Worm (Caenorhabditis elegans) whole organism, L1 larva: Measurements from ENCODE around the gene dars-2.
"Not testable (repeated sequence)": the region's sequence is repeated elsewhere in the genome, so short reads cannot be mapped to it uniquely, and the experiment has no call there.

Experiments
- C04F5.9 ChIP-seq: sonication (generic microtip); optimal IDR thresholded peaks from 2 replicates; lab custom pipeline; 2016; ENCODE audit warnings: missing genetic modification characterization, missing compliant biosample characterization
- C34B4.2 ChIP-seq: sonication (generic microtip); optimal IDR thresholded peaks from 2 replicates; lab custom pipeline; 2017; ENCODE audit warnings: mild to moderate bottlenecking, missing genetic modification characterization, missing compliant biosample characterization
- F16B12.6 ChIP-seq: fragments of 150-350 bp; optimal IDR thresholded peaks from 2 replicates; lab custom pipeline; 2014; ENCODE audit warnings: missing biosample characterization, missing genetic modification characterization
- Y116A8C.19 ChIP-seq: sonication (generic microtip); optimal IDR thresholded peaks from 2 replicates; lab custom pipeline; 2016; ENCODE audit warnings: missing compliant biosample characterization, missing genetic modification characterization, borderline replicate concordance
- aha-1 ChIP-seq: fragments of 150-350 bp; optimal IDR thresholded peaks from 2 replicates; lab custom pipeline; 2014; ENCODE audit warnings: missing biosample characterization, missing genetic modification characterization
- alr-1 ChIP-seq: fragments of 200-800 bp; sonication (Bioruptor generic); optimal IDR thresholded peaks from 2 replicates; lab custom pipeline; 2018; ENCODE audit warnings: borderline replicate concordance, mild to moderate bottlenecking, missing genetic modification characterization, missing compliant biosample characterization
- aly-2 ChIP-seq: fragments of 150-350 bp; optimal IDR thresholded peaks from 2 replicates; lab custom pipeline; 2014; ENCODE audit warnings: missing biosample characterization, missing genetic modification characterization
- ama-1 ChIP-seq: fragments of 150-350 bp; optimal IDR thresholded peaks from 2 replicates; lab custom pipeline; 2014
- ceh-63 ChIP-seq: fragments of 200-800 bp; sonication (Bioruptor generic); optimal IDR thresholded peaks from 2 replicates; lab custom pipeline; 2018; ENCODE audit warnings: mild to moderate bottlenecking, missing genetic modification characterization, missing compliant biosample characterization
- ceh-82 ChIP-seq, 3 experiments: fragments of 150-350 bp in 1 of 3; sonication (generic microtip) in 2 of 3; optimal IDR thresholded peaks; 2 replicates each; lab custom pipeline; 2014 to 2017; ENCODE audit warnings: missing biosample characterization in 3 of 3, missing genetic modification characterization in 3 of 3
- ces-1 ChIP-seq: fragments of 150-350 bp; optimal IDR thresholded peaks from 2 replicates; lab custom pipeline; 2014; ENCODE audit warnings: missing biosample characterization, missing genetic modification reagents, missing genetic modification characterization
- efl-1 ChIP-seq, 4 experiments: fragments of 150-350 bp; optimal IDR thresholded peaks in 3 of 4; peaks in 1 of 4; 1 replicate in 1 of 4; 2 replicates in 3 of 4; lab custom pipeline; 2014; ENCODE audit warnings: missing biosample characterization in 2 of 4, missing genetic modification characterization in 2 of 4, missing genetic modification reagents in 2 of 4
- egl-27 ChIP-seq, 2 experiments: fragments of 150-350 bp in 1 of 2; sonication (generic microtip); optimal IDR thresholded peaks; 3 replicates each; lab custom pipeline; 2017 to 2018; ENCODE audit warnings: missing biosample characterization in 2 of 2, missing genetic modification characterization in 2 of 2, missing genetic modification reagents in 2 of 2
- elt-3 ChIP-seq, 6 experiments: fragments of 150-350 bp in 1 of 6; sonication (generic microtip); optimal IDR thresholded peaks; 2 replicates each; lab custom pipeline; 2017 to 2018; ENCODE audit warnings: missing biosample characterization in 6 of 6, missing genetic modification characterization in 6 of 6, inconsistent platforms in 1 of 6
- ets-5 ChIP-seq: fragments of 200-800 bp; sonication (Bioruptor generic); IDR thresholded peaks from 2 replicates; pipeline ENCODE4 v1.3.6; 2022; ENCODE audit warnings: missing genetic modification characterization, missing compliant biosample characterization
- fkh-10 ChIP-seq: sonication (generic microtip); optimal IDR thresholded peaks from 2 replicates; lab custom pipeline; 2017; ENCODE audit warnings: missing biosample characterization, missing genetic modification reagents, missing genetic modification characterization
- fkh-4 ChIP-seq: sonication (generic microtip); optimal IDR thresholded peaks from 2 replicates; lab custom pipeline; 2016; ENCODE audit warnings: missing compliant biosample characterization, missing genetic modification characterization, borderline replicate concordance
- fkh-8 ChIP-seq: sonication (generic microtip); optimal IDR thresholded peaks from 2 replicates; lab custom pipeline; 2016; ENCODE audit warnings: mild to moderate bottlenecking, missing genetic modification characterization, missing compliant biosample characterization
- hpl-2 ChIP-seq: fragments of 150-350 bp; optimal IDR thresholded peaks from 2 replicates; lab custom pipeline; 2014; ENCODE audit warnings: missing biosample characterization, missing genetic modification reagents, missing genetic modification characterization
- irx-1 ChIP-seq: sonication (generic microtip); optimal IDR thresholded peaks from 2 replicates; lab custom pipeline; 2016; ENCODE audit warnings: missing genetic modification characterization, missing compliant biosample characterization
- lin-13 ChIP-seq: fragments of 150-350 bp; optimal IDR thresholded peaks from 2 replicates; lab custom pipeline; 2014; ENCODE audit warnings: missing biosample characterization, missing genetic modification reagents, missing genetic modification characterization
- lin-14 ChIP-seq: fragments of 200-800 bp; sonication (Bioruptor generic); optimal IDR thresholded peaks from 2 replicates; lab custom pipeline; 2018; ENCODE audit warnings: mild to moderate bottlenecking, missing genetic modification characterization, moderate library complexity, missing compliant biosample characterization
- lin-15B ChIP-seq: fragments of 150-350 bp; sonication (generic microtip); optimal IDR thresholded peaks from 3 replicates; lab custom pipeline; 2014; ENCODE audit warnings: missing biosample characterization, missing genetic modification characterization
- lin-35 ChIP-seq, 2 experiments: fragments of 150-350 bp; optimal IDR thresholded peaks; 2 replicates each; lab custom pipeline; 2014; ENCODE audit warnings: missing biosample characterization in 2 of 2, missing genetic modification characterization in 2 of 2, missing genetic modification reagents in 2 of 2
- lin-39 ChIP-seq: fragments of 150-350 bp; optimal IDR thresholded peaks from 2 replicates; lab custom pipeline; 2014; ENCODE audit warnings: missing biosample characterization, missing genetic modification reagents, missing genetic modification characterization
- lsy-2 ChIP-seq, 2 experiments: fragments of 150-350 bp; optimal IDR thresholded peaks; 2 replicates each; lab custom pipeline; 2014; ENCODE audit warnings: missing biosample characterization in 2 of 2, missing genetic modification characterization in 2 of 2
- nhr-12 ChIP-seq: sonication (generic microtip); optimal IDR thresholded peaks from 2 replicates; lab custom pipeline; 2017; ENCODE audit warnings: missing biosample characterization, missing genetic modification characterization
- nhr-20 ChIP-seq: sonication (generic microtip); optimal IDR thresholded peaks from 2 replicates; lab custom pipeline; 2016; ENCODE audit warnings: mild to moderate bottlenecking, missing genetic modification characterization, missing compliant biosample characterization
- nhr-47 ChIP-seq: sonication (generic microtip); optimal IDR thresholded peaks from 2 replicates; lab custom pipeline; 2016; ENCODE audit warnings: mild to moderate bottlenecking, missing genetic modification characterization, moderate library complexity, missing compliant biosample characterization
- nhr-71 ChIP-seq: sonication (generic microtip); optimal IDR thresholded peaks from 2 replicates; lab custom pipeline; 2016; ENCODE audit warnings: mild to moderate bottlenecking, missing genetic modification characterization, moderate library complexity, missing compliant biosample characterization
- nhr-76 ChIP-seq: sonication (generic microtip); optimal IDR thresholded peaks from 2 replicates; lab custom pipeline; 2017; ENCODE audit warnings: missing biosample characterization, missing genetic modification characterization
- nhr-84 ChIP-seq: sonication (generic microtip); optimal IDR thresholded peaks from 2 replicates; lab custom pipeline; 2017; ENCODE audit warnings: missing biosample characterization, missing genetic modification characterization
- nhr-90 ChIP-seq: sonication (generic microtip); optimal IDR thresholded peaks from 2 replicates; lab custom pipeline; 2016; ENCODE audit warnings: mild to moderate bottlenecking, missing genetic modification characterization, missing compliant biosample characterization; ENCODE audit not compliant: poor library complexity
- pax-3 ChIP-seq: fragments of 200-800 bp; sonication (Bioruptor generic); optimal IDR thresholded peaks from 2 replicates; lab custom pipeline; 2018; ENCODE audit warnings: mild to moderate bottlenecking, missing genetic modification characterization, moderate library complexity, missing compliant biosample characterization
- pqm-1 ChIP-seq: sonication (generic microtip); optimal IDR thresholded peaks from 3 replicates; lab custom pipeline; 2017; ENCODE audit warnings: missing biosample characterization, missing genetic modification characterization
- rnt-1 ChIP-seq: sonication (generic microtip); optimal IDR thresholded peaks from 2 replicates; lab custom pipeline; 2016; ENCODE audit warnings: mild to moderate bottlenecking, missing genetic modification characterization, moderate library complexity, missing compliant biosample characterization
- skn-1 ChIP-seq: fragments of 150-350 bp; optimal IDR thresholded peaks from 2 replicates; lab custom pipeline; 2014; ENCODE audit warnings: missing biosample characterization, missing genetic modification characterization
- sox-4 ChIP-seq: sonication (generic microtip); optimal IDR thresholded peaks from 2 replicates; lab custom pipeline; 2016; ENCODE audit warnings: missing genetic modification characterization, missing compliant biosample characterization
- sptf-1 ChIP-seq: fragments of 150-350 bp; optimal IDR thresholded peaks from 2 replicates; lab custom pipeline; 2014; ENCODE audit warnings: missing biosample characterization, missing genetic modification characterization
- sup-37 ChIP-seq: fragments of 200-800 bp; sonication (Bioruptor generic); optimal IDR thresholded peaks from 2 replicates; lab custom pipeline; 2018; ENCODE audit warnings: mild to moderate bottlenecking, missing genetic modification characterization, missing compliant biosample characterization
- tlp-1 ChIP-seq: fragments of 150-350 bp; optimal IDR thresholded peaks from 2 replicates; lab custom pipeline; 2014; ENCODE audit warnings: missing biosample characterization, missing genetic modification characterization
- unc-130 ChIP-seq: fragments of 150-350 bp; optimal IDR thresholded peaks from 2 replicates; lab custom pipeline; 2017; ENCODE audit warnings: missing biosample characterization, missing genetic modification characterization, inconsistent platforms
- unc-30 ChIP-seq: sonication (generic microtip); optimal IDR thresholded peaks from 2 replicates; lab custom pipeline; 2017; ENCODE audit warnings: missing biosample characterization, missing genetic modification characterization
- unc-62 ChIP-seq: fragments of 150-350 bp; optimal IDR thresholded peaks from 2 replicates; lab custom pipeline; 2014; ENCODE audit warnings: missing biosample characterization, missing genetic modification reagents, missing genetic modification characterization
- unc-86 ChIP-seq: sonication (generic microtip); optimal IDR thresholded peaks from 2 replicates; lab custom pipeline; 2016; ENCODE audit warnings: missing genetic modification characterization, missing compliant biosample characterization
- unc-98 ChIP-seq: fragments of 200-800 bp; sonication (Bioruptor generic); IDR thresholded peaks from 2 replicates; pipeline ENCODE4 v1.3.6; 2022; ENCODE audit warnings: missing genetic modification characterization, missing compliant biosample characterization
- zag-1 ChIP-seq: fragments of 150-350 bp; optimal IDR thresholded peaks from 2 replicates; lab custom pipeline; 2014; ENCODE audit warnings: missing biosample characterization, missing genetic modification characterization
- ztf-11 ChIP-seq, 2 experiments: sonication (generic microtip); optimal IDR thresholded peaks; 2 replicates each; lab custom pipeline; 2016 to 2017; ENCODE audit warnings: missing genetic modification characterization in 2 of 2, missing biosample characterization in 1 of 2, missing compliant biosample characterization in 1 of 2

dars-2 gene

DNA sequence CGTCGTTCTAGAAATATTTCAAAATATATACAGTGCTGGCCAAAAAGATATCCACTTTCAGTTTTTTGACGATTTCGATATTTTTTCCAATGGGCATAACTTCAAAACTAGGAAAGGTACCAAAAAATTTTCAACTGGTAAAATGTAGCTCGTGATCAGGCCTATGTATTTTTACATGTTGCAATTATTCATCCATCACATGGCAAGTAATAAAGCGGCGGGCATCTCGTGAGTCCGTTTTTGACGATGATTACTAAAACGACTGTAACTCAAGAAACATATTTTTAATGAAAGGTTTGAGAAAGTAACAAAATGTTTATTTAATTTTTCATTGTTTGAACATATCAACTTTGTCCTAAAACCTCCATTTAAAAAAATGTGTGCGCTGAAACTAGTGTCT, 28.5 kb upstream of the dars-2 start, which contains the start of gene F10C2.3:
Gene F10C2.3, plus strand, starts transcription at position 301 of the 400 bp plus-strand sequence.
- TF ChIP-seq F16B12.6 (tag; lab: Kevin White, UChicago); lin-14 (GFP tag; lab: Kevin White, UChicago); nhr-20 (tag; lab: Kevin White, UChicago): not testable (repeated sequence)

DNA sequence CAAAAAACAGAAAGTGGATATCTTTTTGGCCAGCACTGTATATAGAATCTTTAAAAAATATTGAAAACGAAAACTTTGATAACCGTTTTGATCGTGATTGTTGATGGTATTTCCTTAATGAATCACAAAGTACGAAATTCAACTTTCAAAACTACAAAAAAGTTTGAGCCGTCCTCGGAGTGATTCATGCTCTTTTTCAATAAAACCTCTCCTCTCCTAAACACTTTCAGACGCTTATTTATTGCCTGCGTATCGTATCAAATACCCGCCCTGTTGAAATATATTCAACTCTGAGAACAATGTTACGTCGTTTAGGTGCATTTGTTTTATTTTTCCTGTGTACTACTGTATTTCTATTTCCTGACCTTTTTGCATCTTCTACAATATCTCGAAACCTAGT, 27.6 kb upstream of the dars-2 start:
- TF ChIP-seq fkh-8 (tag; lab: Kevin White, UChicago) = no peak
- no peak for TF ChIP-seq lin-15B (tag; lab: Kevin White, UChicago)
- no peak for TF ChIP-seq sptf-1 (tag; lab: Kevin White, UChicago)
- TF ChIP-seq ces-1 (GFP tag; lab: Kevin White, UChicago) = no peak
- no peak for TF ChIP-seq egl-27 (tag; optimal IDR thresholded peaks at IDR 0.05; lab: Kevin White, UChicago)
- TF ChIP-seq pax-3 (tag; lab: Kevin White, UChicago) = no peak
- no peak for TF ChIP-seq lin-39
- TF ChIP-seq F16B12.6 (tag; lab: Kevin White, UChicago) = no peak
- no peak for TF ChIP-seq alr-1 (tag; lab: Kevin White, UChicago)
- no peak for TF ChIP-seq aly-2 (tag; lab: Kevin White, UChicago)
- no peak for TF ChIP-seq lin-13 (GFP tag; lab: Kevin White, UChicago)
- TF ChIP-seq ztf-11 (tag; optimal IDR thresholded peaks at IDR 0.05; lab: Kevin White, UChicago) = no peak
- no peak for TF ChIP-seq rnt-1 (tag; lab: Kevin White, UChicago)
- no peak for TF ChIP-seq pqm-1 (tag; lab: Kevin White, UChicago)
- no peak for TF ChIP-seq unc-98 (GFP tag; lab: Robert Waterston, UW)
- TF ChIP-seq unc-30 (tag; lab: Kevin White, UChicago) = no peak
- TF ChIP-seq Y116A8C.19 (tag; lab: Kevin White, UChicago) = no peak
- TF ChIP-seq, all 84 proteins: peak for 0

- no peak for TF ChIP-seq aly-2 (tag; lab: Kevin White, UChicago)
- no peak for TF ChIP-seq sup-37 (GFP tag; lab: Kevin White, UChicago)
- no peak for TF ChIP-seq C34B4.2 (tag; lab: Kevin White, UChicago)
- peak; percentile 67 for TF ChIP-seq unc-86
- peak; percentile 82 for TF ChIP-seq ceh-63 (GFP tag; lab: Kevin White, UChicago)
- TF ChIP-seq elt-3 (tag; optimal IDR thresholded peaks at IDR 0.05; lab: Kevin White, UChicago) = no peak
- TF ChIP-seq sox-4 (tag; lab: Kevin White, UChicago) = no peak
- TF ChIP-seq unc-98 (GFP tag; lab: Robert Waterston, UW) = no peak
- no peak for TF ChIP-seq nhr-76
- no peak for TF ChIP-seq unc-130
- TF ChIP-seq tlp-1 (tag; lab: Kevin White, UChicago) = no peak
- TF ChIP-seq hpl-2 = no peak
- no peak for TF ChIP-seq unc-62 (GFP tag; lab: Kevin White, UChicago)
- no peak for TF ChIP-seq nhr-12 (tag; lab: Kevin White, UChicago)
- no peak for TF ChIP-seq nhr-90 (tag; lab: Kevin White, UChicago)
- TF ChIP-seq aha-1 (tag; lab: Kevin White, UChicago) = no peak
- TF ChIP-seq efl-1 (optimal IDR thresholded peaks at IDR 0.05; lab: Kevin White, UChicago) = no peak
- no peak for TF ChIP-seq efl-1 (GFP tag; optimal IDR thresholded peaks at IDR 0.05 in 1 of 2; lab: Kevin White, UChicago)
- TF ChIP-seq fkh-10 = peak; percentile 71
- no peak for TF ChIP-seq fkh-4 (tag; lab: Kevin White, UChicago)
- TF ChIP-seq fkh-8 (tag; lab: Kevin White, UChicago) = peak; percentile 70
- no peak for TF ChIP-seq zag-1 (tag; lab: Kevin White, UChicago)
- peak in 1 of 2 experiments; percentile 8 for TF ChIP-seq lin-35 (GFP tag; optimal IDR thresholded peaks at IDR 0.05; lab: Kevin White, UChicago)
- no peak for TF ChIP-seq egl-27 (tag; optimal IDR thresholded peaks at IDR 0.05; lab: Kevin White, UChicago)
- TF ChIP-seq ama-1 = no peak
- no peak for TF ChIP-seq nhr-84 (tag; lab: Kevin White, UChicago)
- TF ChIP-seq lin-15B (tag; lab: Kevin White, UChicago) = no peak
- peak; percentile 26 for TF ChIP-seq irx-1 (tag; lab: Kevin White, UChicago)
- peak; percentile 88 for TF ChIP-seq lin-14 (GFP tag; lab: Kevin White, UChicago)
- no peak for TF ChIP-seq skn-1 (tag; lab: Kevin White, UChicago)
- TF ChIP-seq ets-5 (GFP tag; lab: Robert Waterston, UW) = no peak
- TF ChIP-seq nhr-71 = peak; percentile 63
- TF ChIP-seq ceh-82 (tag; optimal IDR thresholded peaks at IDR 0.05; lab: Kevin White, UChicago) = peak in 2 of 3 experiments; percentile 24 to 35
- TF ChIP-seq C04F5.9 = no peak
- TF ChIP-seq nhr-47 (tag; lab: Kevin White, UChicago) = peak; percentile 51
- TF ChIP-seq lsy-2 (tag; optimal IDR thresholded peaks at IDR 0.05; lab: Kevin White, UChicago) = peak in 1 of 2 experiments; percentile 3
These were observed 24.3 kb upstream of the dars-2 start for ce11 chrV:12024273-12024672.
